Worm (Caenorhabditis elegans) whole organism, L1 larva: ENCODE data around the gene lis-1.

Source experiments
- C04F5.9 ChIP-seq: sonication (generic microtip); optimal IDR thresholded peaks from 2 replicates; lab custom pipeline; 2016; ENCODE audit warnings: missing genetic modification characterization, missing compliant biosample characterization
- C16A3.4 ChIP-seq: fragments of 150-350 bp; optimal IDR thresholded peaks from 2 replicates; lab custom pipeline; 2014; ENCODE audit warnings: missing biosample characterization, missing genetic modification characterization
- C34B4.2 ChIP-seq: sonication (generic microtip); optimal IDR thresholded peaks from 2 replicates; lab custom pipeline; 2017; ENCODE audit warnings: mild to moderate bottlenecking, missing genetic modification characterization, missing compliant biosample characterization
- F16B12.6 ChIP-seq: fragments of 150-350 bp; optimal IDR thresholded peaks from 2 replicates; lab custom pipeline; 2014; ENCODE audit warnings: missing biosample characterization, missing genetic modification characterization
- ama-1 ChIP-seq: fragments of 150-350 bp; optimal IDR thresholded peaks from 2 replicates; lab custom pipeline; 2014
- blmp-1 ChIP-seq: fragments of 150-350 bp; optimal IDR thresholded peaks from 2 replicates; lab custom pipeline; 2014; ENCODE audit warnings: missing biosample characterization, missing genetic modification characterization
- ceh-63 ChIP-seq: fragments of 200-800 bp; sonication (Bioruptor generic); optimal IDR thresholded peaks from 2 replicates; lab custom pipeline; 2018; ENCODE audit warnings: mild to moderate bottlenecking, missing genetic modification characterization, missing compliant biosample characterization
- ceh-8 ChIP-seq: fragments of 200-800 bp; sonication (Bioruptor generic); optimal IDR thresholded peaks from 2 replicates; lab custom pipeline; 2018; ENCODE audit warnings: mild to moderate bottlenecking, missing genetic modification characterization, moderate library complexity, missing compliant biosample characterization
- ceh-82 ChIP-seq, 3 experiments: fragments of 150-350 bp in 1 of 3; sonication (generic microtip) in 2 of 3; optimal IDR thresholded peaks; 2 replicates each; lab custom pipeline; 2014 to 2017; ENCODE audit warnings: missing biosample characterization in 3 of 3, missing genetic modification characterization in 3 of 3
- ceh-88 ChIP-seq: fragments of 200-800 bp; sonication (Bioruptor generic); IDR thresholded peaks from 2 replicates; pipeline ENCODE4 v1.3.6; 2022; ENCODE audit warnings: missing genetic modification characterization, missing compliant biosample characterization
- ceh-90 ChIP-seq: sonication (generic microtip); optimal IDR thresholded peaks from 2 replicates; lab custom pipeline; 2016; ENCODE audit warnings: missing genetic modification characterization, missing compliant biosample characterization
- dpl-1 ChIP-seq, 3 experiments: fragments of 150-350 bp in 2 of 3; sonication (generic microtip) in 1 of 3; optimal IDR thresholded peaks; 2 replicates each; lab custom pipeline; 2014 to 2017; ENCODE audit warnings: missing biosample characterization in 3 of 3, missing genetic modification characterization in 3 of 3, missing genetic modification reagents in 3 of 3
- dsc-1 ChIP-seq: sonication (generic microtip); optimal IDR thresholded peaks from 2 replicates; lab custom pipeline; 2016; ENCODE audit warnings: mild to moderate bottlenecking, missing genetic modification characterization, missing compliant biosample characterization
- efl-1 ChIP-seq, 4 experiments: fragments of 150-350 bp; optimal IDR thresholded peaks in 3 of 4; peaks in 1 of 4; 1 replicate in 1 of 4; 2 replicates in 3 of 4; lab custom pipeline; 2014; ENCODE audit warnings: missing biosample characterization in 2 of 4, missing genetic modification characterization in 2 of 4, missing genetic modification reagents in 2 of 4
- egl-13 ChIP-seq: sonication (generic microtip); optimal IDR thresholded peaks from 2 replicates; lab custom pipeline; 2016; ENCODE audit warnings: missing genotype, missing genetic modification reagents, missing genetic modification characterization, missing compliant biosample characterization
- elt-2 ChIP-seq: sonication (generic microtip); optimal IDR thresholded peaks from 2 replicates; lab custom pipeline; 2016; ENCODE audit warnings: missing genetic modification characterization, mild to moderate bottlenecking, inconsistent platforms, missing compliant biosample characterization, missing genetic modification reagents
- ets-5 ChIP-seq: fragments of 200-800 bp; sonication (Bioruptor generic); IDR thresholded peaks from 2 replicates; pipeline ENCODE4 v1.3.6; 2022; ENCODE audit warnings: missing genetic modification characterization, missing compliant biosample characterization
- fkh-10 ChIP-seq: sonication (generic microtip); optimal IDR thresholded peaks from 2 replicates; lab custom pipeline; 2017; ENCODE audit warnings: missing biosample characterization, missing genetic modification reagents, missing genetic modification characterization
- hlh-4 ChIP-seq: sonication (generic microtip); optimal IDR thresholded peaks from 2 replicates; lab custom pipeline; 2016; ENCODE audit warnings: mild to moderate bottlenecking, missing genetic modification characterization, missing compliant biosample characterization
- hpl-2 ChIP-seq: fragments of 150-350 bp; optimal IDR thresholded peaks from 2 replicates; lab custom pipeline; 2014; ENCODE audit warnings: missing biosample characterization, missing genetic modification reagents, missing genetic modification characterization
- irx-1 ChIP-seq: sonication (generic microtip); optimal IDR thresholded peaks from 2 replicates; lab custom pipeline; 2016; ENCODE audit warnings: missing genetic modification characterization, missing compliant biosample characterization
- lin-13 ChIP-seq: fragments of 150-350 bp; optimal IDR thresholded peaks from 2 replicates; lab custom pipeline; 2014; ENCODE audit warnings: missing biosample characterization, missing genetic modification reagents, missing genetic modification characterization
- lin-14 ChIP-seq: fragments of 200-800 bp; sonication (Bioruptor generic); optimal IDR thresholded peaks from 2 replicates; lab custom pipeline; 2018; ENCODE audit warnings: mild to moderate bottlenecking, missing genetic modification characterization, moderate library complexity, missing compliant biosample characterization
- lsy-2 ChIP-seq, 2 experiments: fragments of 150-350 bp; optimal IDR thresholded peaks; 2 replicates each; lab custom pipeline; 2014; ENCODE audit warnings: missing biosample characterization in 2 of 2, missing genetic modification characterization in 2 of 2
- mab-9 ChIP-seq: fragments of 200-800 bp; sonication (Bioruptor generic); IDR thresholded peaks from 2 replicates; pipeline ENCODE4 v1.3.6; 2022; ENCODE audit warnings: missing genetic modification reagents, missing genetic modification characterization, missing compliant biosample characterization
- mef-2 ChIP-seq: fragments of 150-350 bp; optimal IDR thresholded peaks from 2 replicates; lab custom pipeline; 2014; ENCODE audit warnings: missing biosample characterization, missing genetic modification characterization
- nhr-11 ChIP-seq: fragments of 150-350 bp; optimal IDR thresholded peaks from 2 replicates; lab custom pipeline; 2014; ENCODE audit warnings: missing biosample characterization, missing genetic modification characterization
- nhr-12 ChIP-seq: sonication (generic microtip); optimal IDR thresholded peaks from 2 replicates; lab custom pipeline; 2017; ENCODE audit warnings: missing biosample characterization, missing genetic modification characterization
- nhr-20 ChIP-seq: sonication (generic microtip); optimal IDR thresholded peaks from 2 replicates; lab custom pipeline; 2016; ENCODE audit warnings: mild to moderate bottlenecking, missing genetic modification characterization, missing compliant biosample characterization
- nhr-47 ChIP-seq: sonication (generic microtip); optimal IDR thresholded peaks from 2 replicates; lab custom pipeline; 2016; ENCODE audit warnings: mild to moderate bottlenecking, missing genetic modification characterization, moderate library complexity, missing compliant biosample characterization
- nhr-71 ChIP-seq: sonication (generic microtip); optimal IDR thresholded peaks from 2 replicates; lab custom pipeline; 2016; ENCODE audit warnings: mild to moderate bottlenecking, missing genetic modification characterization, moderate library complexity, missing compliant biosample characterization
- nhr-77 ChIP-seq: fragments of 150-350 bp; optimal IDR thresholded peaks from 2 replicates; lab custom pipeline; 2014; ENCODE audit warnings: missing biosample characterization, missing genetic modification characterization
- nhr-84 ChIP-seq: sonication (generic microtip); optimal IDR thresholded peaks from 2 replicates; lab custom pipeline; 2017; ENCODE audit warnings: missing biosample characterization, missing genetic modification characterization
- nhr-85 ChIP-seq: sonication (generic microtip); peaks from one replicate; lab custom pipeline; 2016; ENCODE audit warnings: missing genetic modification characterization, inconsistent platforms, missing compliant biosample characterization
- nhr-90 ChIP-seq: sonication (generic microtip); optimal IDR thresholded peaks from 2 replicates; lab custom pipeline; 2016; ENCODE audit warnings: mild to moderate bottlenecking, missing genetic modification characterization, missing compliant biosample characterization; ENCODE audit not compliant: poor library complexity
- pax-3 ChIP-seq: fragments of 200-800 bp; sonication (Bioruptor generic); optimal IDR thresholded peaks from 2 replicates; lab custom pipeline; 2018; ENCODE audit warnings: mild to moderate bottlenecking, missing genetic modification characterization, moderate library complexity, missing compliant biosample characterization
- pqm-1 ChIP-seq: sonication (generic microtip); optimal IDR thresholded peaks from 3 replicates; lab custom pipeline; 2017; ENCODE audit warnings: missing biosample characterization, missing genetic modification characterization
- rnt-1 ChIP-seq: sonication (generic microtip); optimal IDR thresholded peaks from 2 replicates; lab custom pipeline; 2016; ENCODE audit warnings: mild to moderate bottlenecking, missing genetic modification characterization, moderate library complexity, missing compliant biosample characterization
- skn-1 ChIP-seq: fragments of 150-350 bp; optimal IDR thresholded peaks from 2 replicates; lab custom pipeline; 2014; ENCODE audit warnings: missing biosample characterization, missing genetic modification characterization
- snu-23 ChIP-seq: sonication (generic microtip); optimal IDR thresholded peaks from 2 replicates; lab custom pipeline; 2016; ENCODE audit warnings: missing genetic modification characterization, missing compliant biosample characterization
- sptf-1 ChIP-seq: fragments of 150-350 bp; optimal IDR thresholded peaks from 2 replicates; lab custom pipeline; 2014; ENCODE audit warnings: missing biosample characterization, missing genetic modification characterization
- swsn-7 ChIP-seq: sonication (generic microtip); optimal IDR thresholded peaks from 2 replicates; lab custom pipeline; 2016; ENCODE audit warnings: missing genetic modification characterization, missing compliant biosample characterization
- unc-30 ChIP-seq: sonication (generic microtip); optimal IDR thresholded peaks from 2 replicates; lab custom pipeline; 2017; ENCODE audit warnings: missing biosample characterization, missing genetic modification characterization
- unc-86 ChIP-seq: sonication (generic microtip); optimal IDR thresholded peaks from 2 replicates; lab custom pipeline; 2016; ENCODE audit warnings: missing genetic modification characterization, missing compliant biosample characterization
- vab-15 ChIP-seq: sonication (generic microtip); optimal IDR thresholded peaks from 2 replicates; lab custom pipeline; 2017; ENCODE audit warnings: missing genotype, mild to moderate bottlenecking, missing genetic modification characterization, missing compliant biosample characterization

The lis-1 gene

ce11 chrIII:13380881-13381280 lies 4.4 kb upstream of the lis-1 start:
- TF ChIP-seq dsc-1: no peak
- peak; percentile 2 for TF ChIP-seq nhr-71 (tag; lab: Kevin White, UChicago)
- peak; percentile 84 for TF ChIP-seq nhr-85 (tag; lab: Kevin White, UChicago)
- TF ChIP-seq lin-14 (GFP tag; lab: Kevin White, UChicago): peak; percentile 12

- no peak for TF ChIP-seq hlh-4
- no peak for TF ChIP-seq C04F5.9 (tag; lab: Kevin White, UChicago)
- no peak for TF ChIP-seq irx-1 (tag; lab: Kevin White, UChicago)
- no peak for TF ChIP-seq efl-1 (optimal IDR thresholded peaks at IDR 0.05; lab: Kevin White, UChicago)
- no peak for TF ChIP-seq efl-1 (GFP tag; optimal IDR thresholded peaks at IDR 0.05 in 1 of 2; lab: Kevin White, UChicago)
- no peak for TF ChIP-seq ceh-63 (GFP tag; lab: Kevin White, UChicago)
- TF ChIP-seq nhr-77 (tag; lab: Kevin White, UChicago): no peak
- no peak for TF ChIP-seq swsn-7
- TF ChIP-seq ets-5 (GFP tag; lab: Robert Waterston, UW): no peak
- no peak for TF ChIP-seq unc-30
- no peak for TF ChIP-seq fkh-10 (GFP tag; lab: Kevin White, UChicago)
- TF ChIP-seq ceh-8: no peak
- TF ChIP-seq lin-13 (GFP tag; lab: Kevin White, UChicago): no peak
- TF ChIP-seq vab-15 (tag; lab: Kevin White, UChicago): no peak
- no peak for TF ChIP-seq rnt-1 (tag; lab: Kevin White, UChicago)
- TF ChIP-seq pax-3 (tag; lab: Kevin White, UChicago): no peak
- no peak for TF ChIP-seq egl-13 (tag; lab: Kevin White, UChicago)
- no peak for TF ChIP-seq sptf-1
- TF ChIP-seq nhr-84 (tag; lab: Kevin White, UChicago): no peak
These were observed 3.7 kb upstream of the lis-1 start, which contains the start of gene T03F6.6 for ce11 chrIII:13380196-13380595. Gene T03F6.6 (minus strand): TSS chrIII:13380296.

ce11 chrIII:13378242-13378641 lies 1.7 kb upstream of the lis-1 start, which contains the start of gene T03F6.10:
Gene T03F6.10 (minus strand): TSS chrIII:13378342.
- TF ChIP-seq ama-1 (no peak), efl-1 (optimal IDR thresholded peaks at IDR 0.05; lab: Kevin White, UChicago) (no peak), efl-1 (GFP tag; optimal IDR thresholded peaks at IDR 0.05 in 1 of 2; lab: Kevin White, UChicago) (peak in 1 of 2 experiments; percentile 21)

ce11 chrIII:13377249-13377648 lies 739 bp upstream of the lis-1 start:
- TF ChIP-seq swsn-7 (peak; percentile 55), C16A3.4 (no peak), mab-9 (GFP tag; lab: Robert Waterston, UW) (no peak), nhr-85 (tag; lab: Kevin White, UChicago) (peak; percentile 64), nhr-47 (tag; lab: Kevin White, UChicago) (peak; percentile 31), skn-1 (peak; percentile 66), nhr-90 (tag; lab: Kevin White, UChicago) (peak; percentile 45), ama-1 (no peak), dpl-1 (GFP tag; optimal IDR thresholded peaks at IDR 0.05; lab: Kevin White, UChicago) (peak in 2 of 3 experiments; percentile 16 to 30), nhr-12 (no peak), lsy-2 (tag; optimal IDR thresholded peaks at IDR 0.05; lab: Kevin White, UChicago) (peak; percentile 38 to 63), nhr-77 (tag; lab: Kevin White, UChicago) (peak; percentile 8), dsc-1 (peak; percentile 32), F16B12.6 (tag; lab: Kevin White, UChicago) (peak; percentile 4), snu-23 (peak; percentile 77), mef-2 (tag; lab: Kevin White, UChicago) (no peak), ceh-82 (tag; optimal IDR thresholded peaks at IDR 0.05; lab: Kevin White, UChicago) (peak in 1 of 3 experiments; percentile 63), blmp-1 (tag; lab: Kevin White, UChicago) (no peak), C04F5.9 (tag; lab: Kevin White, UChicago) (no peak), nhr-11 (tag; lab: Kevin White, UChicago) (no peak), C34B4.2 (no peak), fkh-10 (GFP tag; lab: Kevin White, UChicago) (no peak), nhr-20 (peak; percentile 39), unc-86 (peak; percentile 33), hpl-2 (no peak), elt-2 (tag; lab: Kevin White, UChicago) (peak; percentile 70), pqm-1 (tag; lab: Kevin White, UChicago) (peak; percentile 9), nhr-71 (tag; lab: Kevin White, UChicago) (peak; percentile 70), egl-13 (tag; lab: Kevin White, UChicago) (no peak), lin-14 (GFP tag; lab: Kevin White, UChicago) (peak; percentile 92), ceh-88 (no peak), ets-5 (GFP tag; lab: Robert Waterston, UW) (no peak), ceh-90 (no peak)
